Fruit fly (Drosophila melanogaster) whole organism, prepupa: Measurements from ENCODE around the gene Tl.

Source experiments
- CG6808 ChIP-seq: fragments of 200-800 bp; sonication (Bioruptor generic); optimal IDR thresholded peaks from 3 replicates; lab custom pipeline; 2017; ENCODE audit warnings: missing biosample characterization, missing genetic modification characterization, mild to moderate bottlenecking, moderate library complexity, missing genetic modification reagents
- CG8632 ChIP-seq: fragments of 200-800 bp; sonication (Bioruptor generic); optimal IDR thresholded peaks from 3 replicates; lab custom pipeline; 2016; ENCODE audit warnings: missing biosample characterization, missing genetic modification characterization
- Gug ChIP-seq: fragments of 200-800 bp; sonication (Bioruptor generic); IDR thresholded peaks from 2 replicates; pipeline ENCODE4 v1.3.6; 2022; ENCODE audit warnings: missing biosample characterization, missing genetic modification characterization
- Lpt ChIP-seq: fragments of 200-800 bp; sonication (Bioruptor generic); optimal IDR thresholded peaks from 3 replicates; lab custom pipeline; 2016; ENCODE audit warnings: missing biosample characterization, missing genetic modification characterization
- Sox102F ChIP-seq: fragments of 200-800 bp; sonication (Bioruptor generic); optimal IDR thresholded peaks from 2 replicates; lab custom pipeline; 2016; ENCODE audit warnings: missing biosample characterization, mild to moderate bottlenecking, missing genetic modification characterization
- lz ChIP-seq: fragments of 200-800 bp; sonication (Bioruptor generic); optimal IDR thresholded peaks from 3 replicates; lab custom pipeline; 2016; ENCODE audit warnings: missing biosample characterization, missing genetic modification characterization
- salr ChIP-seq, 2 experiments: fragments of 200-800 bp; sonication (Bioruptor generic); optimal IDR thresholded peaks; 3 replicates each; lab custom pipeline; 2016 to 2018; ENCODE audit warnings: missing biosample characterization in 2 of 2, missing genetic modification characterization in 2 of 2, mild to moderate bottlenecking in 1 of 2

dm6 chr3R:26796529-26797121 lies 2.2 kb upstream of the Tl start:
- no peak for TF ChIP-seq Lpt
- no peak for TF ChIP-seq Gug (GFP tag; lab: Robert Waterston, UW)
- no peak for TF ChIP-seq lz (GFP tag; lab: Kevin White, UChicago)
- no peak for TF ChIP-seq CG8632 (GFP tag; lab: Kevin White, UChicago)
- no peak for TF ChIP-seq CG6808 (GFP tag; lab: Kevin White, UChicago)
- no peak for TF ChIP-seq Sox102F (GFP tag; lab: Kevin White, UChicago)
- no peak for TF ChIP-seq salr (GFP tag; optimal IDR thresholded peaks at IDR 0.05; lab: Kevin White, UChicago)
